Worm (Caenorhabditis elegans): ENCODE measurements around the gene ZK892.4.

DNA sequence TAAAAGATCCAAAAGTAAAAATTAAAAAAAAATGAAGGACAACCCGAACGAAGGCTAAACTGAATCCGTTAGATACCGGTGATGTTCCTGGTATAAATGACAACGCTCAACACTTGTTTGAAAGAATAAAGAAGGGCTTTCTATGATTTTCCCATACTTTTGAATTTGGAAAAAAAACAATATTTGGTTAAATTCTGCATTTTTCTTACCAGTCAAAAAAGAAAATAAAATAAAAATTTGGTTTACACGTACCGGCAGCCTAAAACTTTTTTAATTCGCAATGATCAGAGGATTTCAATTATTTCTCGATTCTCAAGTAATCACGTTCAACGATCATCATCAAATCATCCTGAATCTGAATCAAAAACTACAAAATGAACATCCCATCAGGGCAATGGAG lies 4.8 kb upstream of the ZK892.4 start, which contains the start of gene ZK892.3:
- no peak for TF ChIP-seq ztf-4 (tag; optimal IDR thresholded peaks at IDR 0.05)
- no peak for TF ChIP-seq nhr-23 (tag; optimal IDR thresholded peaks at IDR 0.05)
- TF ChIP-seq nhr-237 (tag; optimal IDR thresholded peaks at IDR 0.05), result no peak
- TF ChIP-seq egl-27 (tag; optimal IDR thresholded peaks at IDR 0.05), result no peak
- TF ChIP-seq elt-3 (tag; optimal IDR thresholded peaks at IDR 0.05), result no peak
- TF ChIP-seq ceh-82 (tag; optimal IDR thresholded peaks at IDR 0.05), result no peak
- no peak for TF ChIP-seq zag-1 (tag; optimal IDR thresholded peaks at IDR 0.05)
- TF ChIP-seq snpc-4 (tag; optimal IDR thresholded peaks at IDR 0.05), result no peak
